Fruit fly (Drosophila melanogaster): ENCODE data around the gene CG31659.

Gene CG31659

dm6 chr2L:1352768-1353167 lies 6.8 kb downstream of the CG31659 start, which contains the start of gene CG5556:
Gene CG5556 (minus strand): TSS chr2L:1352868.
- TF ChIP-seq CG34224 (GFP tag; IDR thresholded peaks at IDR 0.05; ENCODE audit: partially characterized antibody), result no peak
- no peak for TF ChIP-seq CoRest (tag; optimal IDR thresholded peaks at IDR 0.05)
- TF ChIP-seq ci (GFP tag; IDR thresholded peaks at IDR 0.05), result no peak
- no peak for TF ChIP-seq disco-r (GFP tag; optimal IDR thresholded peaks at IDR 0.05)
- no peak for TF ChIP-seq zen2 (GFP tag; IDR thresholded peaks at IDR 0.05; ENCODE audit: partially characterized antibody)
- no peak for TF ChIP-seq CG13624 (GFP tag; optimal IDR thresholded peaks at IDR 0.05)
- no peak for TF ChIP-seq CG17829 (tag; optimal IDR thresholded peaks at IDR 0.05)
- TF ChIP-seq CG10543 (GFP tag; optimal IDR thresholded peaks at IDR 0.05), result no peak
- no peak for TF ChIP-seq sob (GFP tag; IDR thresholded peaks at IDR 0.05)
- TF ChIP-seq CG7839 (tag; optimal IDR thresholded peaks at IDR 0.05), result no peak
- TF ChIP-seq HLH4C (GFP tag; IDR thresholded peaks at IDR 0.05; ENCODE audit: partially characterized antibody), result no peak

- TF ChIP-seq CG17361 (GFP tag; IDR thresholded peaks at IDR 0.05) (no peak), CG12155 (GFP tag; optimal IDR thresholded peaks at IDR 0.05) (peak; percentile 50), PHDP (tag; optimal IDR thresholded peaks at IDR 0.05) (no peak), Trl (optimal IDR thresholded peaks at IDR 0.05) (peak; percentile 3 to 5), Trl (GFP tag; optimal IDR thresholded peaks at IDR 0.05) (no peak), kay (GFP tag; optimal IDR thresholded peaks at IDR 0.05) (no peak), ewg (GFP tag; optimal IDR thresholded peaks at IDR 0.05) (peak; percentile 90), CG11695 (GFP tag; IDR thresholded peaks at IDR 0.05) (no peak), zfh2 (GFP tag; optimal IDR thresholded peaks at IDR 0.05) (no peak), Sox100B (GFP tag; optimal IDR thresholded peaks at IDR 0.05) (no peak), Antp (GFP tag; optimal IDR thresholded peaks at IDR 0.05) (no peak), CG6175 (GFP tag; IDR thresholded peaks at IDR 0.05) (no peak), Lhr (GFP tag; optimal IDR thresholded peaks at IDR 0.05) (no peak), luna (GFP tag; optimal IDR thresholded peaks at IDR 0.05) (no peak), CTCF (GFP tag; optimal IDR thresholded peaks at IDR 0.05) (peak; percentile 80), CG6689 (GFP tag; IDR thresholded peaks at IDR 0.05) (no peak), CG14014 (GFP tag; IDR thresholded peaks at IDR 0.05) (no peak), Neu2 (GFP tag; optimal IDR thresholded peaks at IDR 0.05; ENCODE audit: borderline replicate concordance) (no peak), CG6654 (GFP tag; optimal IDR thresholded peaks at IDR 0.05) (no peak)
Observed at dm6 chr2L:1346034-1346433, 13.6 kb downstream of the CG31659 start.

dm6 chr2L:1344071-1344470 lies 15.5 kb downstream of the CG31659 start, which contains the start of the genes CG33922 and Cdlc2:
Gene CG33922 (minus strand): TSS chr2L:1344171.
Gene Cdlc2 (plus strand): TSS chr2L:1344400.
- TF ChIP-seq CG2120 (GFP tag; optimal IDR thresholded peaks at IDR 0.05), result no peak
- no peak for TF ChIP-seq CG12769 (tag; optimal IDR thresholded peaks at IDR 0.05)
- TF ChIP-seq Hmr (GFP tag; optimal IDR thresholded peaks at IDR 0.05), result no peak
- TF ChIP-seq CG3847 (GFP tag; IDR thresholded peaks at IDR 0.05), result no peak
- TF ChIP-seq CG12219 (GFP tag; optimal IDR thresholded peaks at IDR 0.05), result no peak
- no peak for TF ChIP-seq CG12104 (GFP tag; optimal IDR thresholded peaks at IDR 0.05)
- TF ChIP-seq CG14860 (GFP tag; IDR thresholded peaks at IDR 0.05; ENCODE audit: partially characterized antibody), result no peak
- no peak for TF ChIP-seq CG10209 (GFP tag; optimal IDR thresholded peaks at IDR 0.05)
- TF ChIP-seq MTF-1 (GFP tag; optimal IDR thresholded peaks at IDR 0.05; ENCODE audit: borderline replicate concordance), result no peak
- no peak for TF ChIP-seq ewg (GFP tag; optimal IDR thresholded peaks at IDR 0.05)
- no peak for TF ChIP-seq toy (GFP tag; IDR thresholded peaks at IDR 0.05)
- TF ChIP-seq scrt (GFP tag; optimal IDR thresholded peaks at IDR 0.05), result no peak

All from whole organism, embryonic.